Fruit fly (Drosophila melanogaster) S2 (cell line): Measurements from ENCODE around the gene ttm3.

Experiments used
- CG8478 ChIP-seq: fragments of >200 bp; optimal IDR thresholded peaks from 2 replicates; lab custom pipeline; 2018
- CTCF ChIP-seq, 2 experiments: fragments of >200 bp; optimal IDR thresholded peaks; 2 replicates each; lab custom pipeline; 2018

ttm3 gene

DNA sequence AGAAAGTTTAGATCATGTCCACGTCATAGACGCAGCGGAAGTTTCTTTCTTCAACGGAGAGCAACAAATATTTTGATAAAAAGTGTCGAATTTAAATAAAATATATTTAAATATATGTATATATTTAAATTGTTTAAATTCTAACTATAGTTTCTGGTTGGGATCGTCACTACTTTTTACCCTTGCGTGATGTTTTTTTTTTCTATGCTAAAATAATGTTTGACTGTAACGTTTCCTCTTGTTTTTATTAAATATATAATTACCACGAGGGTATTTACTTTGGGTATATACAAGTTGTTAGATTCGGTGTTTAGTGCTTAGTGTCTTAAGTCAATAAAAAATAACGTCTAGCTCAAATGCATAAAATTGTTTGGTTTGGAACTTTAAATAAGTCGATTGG is at the start of gene ttm3:
TSS of gene ttm3 (plus strand) at position 301 of the 400 bp plus-strand sequence.
- TF ChIP-seq CTCF (optimal IDR thresholded peaks at IDR 0.05; lab: Kevin White, UChicago) (no peak), CG8478 (lab: Kevin White, UChicago) (no peak)

DNA sequence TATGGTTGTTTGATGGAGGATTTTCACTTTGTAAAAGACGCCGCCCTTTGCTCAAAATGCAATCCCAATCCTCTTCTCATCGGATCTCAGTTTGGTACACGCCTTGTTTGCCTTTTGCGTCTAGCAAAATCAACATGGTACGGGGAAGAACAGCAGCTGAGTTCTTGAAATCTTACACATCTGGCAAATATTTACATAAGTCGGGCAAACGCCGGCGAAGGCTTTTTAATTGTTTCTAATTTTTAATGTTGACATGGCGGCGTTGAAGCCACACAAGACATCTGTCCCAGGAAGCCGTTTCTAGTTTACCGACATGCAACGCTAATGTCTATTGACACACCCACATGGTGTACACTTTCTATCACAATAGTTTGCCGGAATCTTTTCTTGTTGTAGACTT is 42.6 kb upstream of the ttm3 start:
- TF ChIP-seq CTCF (optimal IDR thresholded peaks at IDR 0.05; lab: Kevin White, UChicago) (no peak), CG8478 (lab: Kevin White, UChicago) (no peak)

DNA sequence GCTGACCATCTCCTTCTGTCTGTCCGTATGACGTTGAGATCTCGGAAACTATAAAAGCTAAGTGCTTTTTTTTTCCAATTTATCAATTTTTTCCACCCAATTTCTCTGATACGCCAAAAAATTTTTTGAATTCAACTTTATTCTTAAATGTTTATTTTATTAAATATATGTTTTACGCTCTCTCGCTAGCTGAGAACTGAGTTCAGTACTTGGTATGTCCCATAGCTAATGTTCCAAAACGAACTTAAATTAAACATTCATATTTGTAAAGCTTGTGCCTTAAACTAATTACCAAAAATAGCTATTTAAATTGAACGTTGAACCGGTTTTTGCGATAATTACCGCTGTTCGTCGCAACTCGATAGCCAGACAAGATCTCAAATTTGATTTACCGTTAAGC is 41.9 kb upstream of the ttm3 start, which contains the start of gene Grl40a:
TSS of gene Grl40a (plus strand) at position 301 of the 400 bp plus-strand sequence.
- TF ChIP-seq CG8478 (lab: Kevin White, UChicago) (no peak), CTCF (optimal IDR thresholded peaks at IDR 0.05; lab: Kevin White, UChicago) (no peak)

DNA sequence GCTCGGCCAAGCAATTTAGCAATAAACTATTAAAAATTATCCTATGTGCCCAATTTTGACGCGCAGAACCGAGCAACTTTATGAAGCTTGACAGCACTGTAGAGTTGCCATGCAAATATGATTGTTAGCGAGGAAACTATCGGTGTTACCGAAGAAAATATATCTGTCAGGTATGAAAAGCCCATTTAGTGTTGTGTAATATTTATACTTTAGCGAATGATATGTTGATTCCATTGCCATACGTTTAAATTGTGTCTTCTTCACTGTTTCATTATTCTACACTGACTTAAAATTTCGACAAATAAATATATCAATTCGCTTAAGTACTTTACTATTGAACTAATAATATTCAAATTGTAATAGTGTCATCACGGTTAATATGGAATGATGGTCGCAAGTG is 35.7 kb upstream of the ttm3 start, which contains the start of gene CG31601:
TSS of gene CG31601 (minus strand) at position 101 of the 400 bp plus-strand sequence.
- TF ChIP-seq CG8478 (lab: Kevin White, UChicago) (no peak), CTCF (optimal IDR thresholded peaks at IDR 0.05; lab: Kevin White, UChicago) (no peak)

DNA sequence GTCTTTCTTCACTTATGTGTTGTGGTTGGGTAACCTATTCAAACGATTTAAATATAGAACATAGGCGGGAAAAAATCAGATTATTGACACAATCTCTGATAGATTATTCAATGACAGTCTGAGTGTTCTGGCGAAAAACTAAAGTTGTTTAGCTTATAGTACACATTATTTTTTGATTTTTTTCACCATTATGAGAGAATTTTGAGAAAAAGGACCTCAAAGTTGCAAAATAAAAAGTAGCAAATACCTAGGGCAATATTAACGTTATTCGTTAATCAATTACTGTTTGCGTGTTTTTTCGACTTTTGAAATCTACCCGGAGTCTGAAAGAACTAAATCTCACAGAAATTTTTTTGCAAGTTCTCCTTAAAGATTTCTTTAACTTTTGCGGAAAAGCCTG is 25.2 kb upstream of the ttm3 start, which contains the start of gene CG34173:
TSS of gene CG34173 (minus strand) at position 101 of the 400 bp plus-strand sequence.
- TF ChIP-seq CTCF (optimal IDR thresholded peaks at IDR 0.05; lab: Kevin White, UChicago) (no peak), CG8478 (lab: Kevin White, UChicago) (no peak)

DNA sequence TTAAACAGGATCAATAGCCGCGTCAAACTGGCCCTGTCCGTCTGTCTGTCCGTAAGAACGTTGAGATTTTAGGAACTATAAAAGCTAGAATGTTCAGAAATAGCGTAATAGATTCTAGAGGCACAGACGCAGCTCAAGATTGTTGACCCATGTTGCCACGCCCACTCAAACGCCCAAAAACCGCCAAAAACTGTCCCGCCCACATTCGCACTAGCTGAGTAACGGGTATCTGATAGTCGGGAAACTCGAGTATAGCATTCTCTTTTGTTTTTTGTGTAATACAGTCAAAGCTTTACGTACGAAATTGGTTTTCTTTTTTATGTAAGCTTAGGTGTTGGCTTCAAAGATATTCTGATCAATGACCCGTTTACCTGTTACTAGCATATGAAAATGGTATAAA is 19.6 kb upstream of the ttm3 start:
- no peak for TF ChIP-seq CG8478 (lab: Kevin White, UChicago)
- no peak for TF ChIP-seq CTCF (optimal IDR thresholded peaks at IDR 0.05; lab: Kevin White, UChicago)

DNA sequence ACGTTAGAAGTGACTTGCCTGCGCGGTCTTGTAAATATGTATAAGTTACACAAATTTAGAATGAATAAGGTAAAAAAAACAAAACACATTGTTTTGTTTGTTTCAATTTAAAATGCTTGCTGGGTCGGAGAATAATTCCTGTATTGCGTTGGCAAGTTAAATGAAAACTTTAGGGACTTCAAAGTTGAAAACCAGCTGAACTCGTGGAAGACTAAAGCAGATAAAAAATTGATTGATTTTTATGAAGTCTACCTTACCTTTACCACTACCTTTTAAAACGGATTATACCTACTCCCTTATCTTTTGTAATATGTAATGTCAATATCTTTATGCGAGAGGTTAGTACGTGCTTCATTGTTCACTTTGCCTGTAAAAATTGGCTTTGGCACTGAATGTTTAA is 14.2 kb upstream of the ttm3 start, which contains the start of gene CG42597:
TSS of gene CG42597 (minus strand) at position 101 of the 400 bp plus-strand sequence.
- TF ChIP-seq CG8478 (lab: Kevin White, UChicago): no peak
- no peak for TF ChIP-seq CTCF (optimal IDR thresholded peaks at IDR 0.05; lab: Kevin White, UChicago)

DNA sequence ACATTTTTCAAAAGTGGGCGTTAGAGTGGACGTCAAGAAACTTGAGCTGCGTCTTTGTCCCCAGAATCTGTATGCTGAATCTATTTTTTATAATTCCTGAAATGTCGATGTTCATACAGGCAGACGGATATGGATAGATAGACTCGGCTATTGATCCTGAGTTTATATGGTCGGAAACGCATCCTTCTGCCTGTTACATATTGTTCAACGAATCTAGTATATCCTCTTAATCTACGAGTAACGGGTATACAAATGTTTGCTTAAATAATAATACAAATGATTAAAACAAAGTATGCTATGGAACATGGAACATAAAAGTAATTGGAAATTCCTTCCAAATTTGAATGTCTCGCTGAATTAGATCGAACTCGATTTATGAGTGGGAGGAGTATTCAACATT is 8.6 kb upstream of the ttm3 start, which contains the start of gene tplus3a:
TSS of gene tplus3a (plus strand) at position 301 of the 400 bp plus-strand sequence.
- TF ChIP-seq CTCF (optimal IDR thresholded peaks at IDR 0.05; lab: Kevin White, UChicago) (no peak), CG8478 (lab: Kevin White, UChicago) (no peak)

DNA sequence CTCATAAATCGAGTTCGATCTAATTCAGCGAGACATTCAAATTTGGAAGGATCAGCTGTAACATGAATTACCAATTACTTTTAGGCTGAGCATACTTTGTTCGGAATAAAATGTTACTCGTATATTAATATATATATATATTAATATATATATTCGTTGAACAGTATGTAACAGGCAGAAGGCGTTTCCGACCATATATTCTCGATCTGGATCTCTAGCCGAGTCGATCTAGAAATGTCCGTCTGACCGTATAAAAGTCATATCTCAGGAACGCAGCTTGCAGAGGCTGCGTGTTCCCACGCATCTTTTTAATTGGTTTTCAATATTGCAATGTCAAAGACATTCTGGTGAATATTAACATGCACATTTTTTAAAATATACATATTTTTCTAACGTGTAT is 24.9 kb downstream of the ttm3 start, which contains the start of gene tplus3b:
TSS of gene tplus3b (minus strand) at position 101 of the 400 bp plus-strand sequence.
- TF ChIP-seq CG8478 (lab: Kevin White, UChicago): no peak
- TF ChIP-seq CTCF (optimal IDR thresholded peaks at IDR 0.05; lab: Kevin White, UChicago): no peak

DNA sequence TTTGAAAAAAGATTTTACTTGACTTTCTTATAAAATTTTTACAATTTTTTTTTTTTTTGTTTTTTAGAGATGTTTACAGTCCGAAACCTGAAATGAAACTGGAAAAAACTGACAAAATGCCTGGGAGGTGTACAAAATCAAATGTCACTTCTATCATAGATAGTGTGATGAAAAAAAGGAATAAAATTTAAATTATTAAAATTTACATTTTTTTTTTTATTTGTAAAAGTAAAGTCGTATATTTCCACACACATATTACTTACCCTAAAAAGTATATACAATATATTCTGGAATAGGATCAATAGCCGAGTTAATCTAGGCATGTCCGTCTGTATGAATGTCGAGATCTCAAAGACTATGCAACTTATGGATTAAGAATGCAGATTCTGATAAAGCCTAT is 26.0 kb downstream of the ttm3 start, which contains the start of gene CG15219:
TSS of gene CG15219 (minus strand) at position 101 of the 400 bp plus-strand sequence.
- TF ChIP-seq CTCF (optimal IDR thresholded peaks at IDR 0.05; lab: Kevin White, UChicago) (no peak), CG8478 (lab: Kevin White, UChicago) (no peak)

DNA sequence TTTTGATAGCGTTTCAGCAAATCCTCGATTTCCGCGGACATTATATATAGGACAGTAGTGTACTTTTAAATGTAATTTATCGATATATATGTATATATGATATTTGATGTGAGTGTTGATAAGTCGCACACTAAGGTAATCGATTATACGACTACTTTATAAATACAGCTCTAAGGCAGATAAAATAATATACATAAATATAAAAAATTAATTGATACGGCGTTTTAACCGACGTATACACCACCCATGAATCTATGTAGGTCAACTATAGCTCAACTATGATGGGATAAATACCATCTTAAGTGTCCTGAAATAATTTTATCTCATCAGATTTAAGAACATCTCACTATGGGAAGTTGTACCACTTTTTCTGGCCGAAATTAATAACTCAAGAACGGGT is 27.8 kb downstream of the ttm3 start, which contains the start of gene CG10834:
TSS of gene CG10834 (minus strand) at position 101 of the 400 bp plus-strand sequence.
- TF ChIP-seq CG8478 (lab: Kevin White, UChicago) (no peak), CTCF (optimal IDR thresholded peaks at IDR 0.05; lab: Kevin White, UChicago) (no peak)

DNA sequence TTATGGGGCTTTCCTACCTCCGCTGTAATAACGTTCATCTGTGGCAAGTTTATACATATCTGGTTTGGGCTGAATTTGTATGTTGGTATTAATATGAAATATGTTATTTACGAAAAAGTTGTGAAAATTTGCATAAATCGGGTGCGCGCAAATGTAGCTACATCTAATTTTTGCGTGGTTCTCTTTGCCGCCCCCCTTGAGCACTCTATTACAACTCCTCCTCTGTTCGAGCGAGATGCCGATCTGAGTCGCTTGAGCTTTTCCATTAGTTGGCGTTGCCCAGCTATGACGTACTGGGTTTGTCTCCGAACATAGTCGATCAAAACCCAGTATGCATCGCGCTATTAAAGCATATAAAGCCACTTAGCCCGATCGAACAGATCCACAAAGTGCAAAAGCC is 29.2 kb downstream of the ttm3 start, which contains the start of gene CG6675:
TSS of gene CG6675 (plus strand) at position 301 of the 400 bp plus-strand sequence.
- TF ChIP-seq CTCF (optimal IDR thresholded peaks at IDR 0.05; lab: Kevin White, UChicago): no peak
- no peak for TF ChIP-seq CG8478 (lab: Kevin White, UChicago)

DNA sequence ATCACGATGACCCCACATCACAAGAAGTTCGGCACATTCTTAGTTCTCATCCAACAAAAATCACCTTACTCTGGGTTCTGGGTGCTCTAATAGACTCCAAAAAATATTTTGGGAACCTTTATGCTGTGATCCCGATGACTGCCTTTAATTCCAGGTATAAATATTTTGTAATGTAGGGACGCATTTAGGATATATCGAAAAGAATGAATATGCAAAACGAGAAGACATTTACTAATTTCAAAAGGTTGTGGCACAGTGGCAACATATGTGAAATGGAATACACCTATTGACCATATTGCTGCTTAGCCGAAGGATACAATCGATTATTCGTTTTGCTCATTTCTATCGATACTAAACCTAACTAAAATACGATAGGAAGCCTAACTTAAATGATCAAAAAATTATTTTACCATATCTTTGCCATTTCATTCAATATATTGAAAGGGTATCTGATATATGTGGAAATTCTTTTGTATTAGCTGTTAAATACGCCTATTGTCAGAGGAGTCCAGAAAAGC is 41.5 kb downstream of the ttm3 start, which contains the start of gene CG3651:
TSS of gene CG3651 (plus strand) at position 468 of the 518 bp plus-strand sequence.
- TF ChIP-seq CG8478 (lab: Kevin White, UChicago) (no peak), CTCF (optimal IDR thresholded peaks at IDR 0.05; lab: Kevin White, UChicago) (no peak)

DNA sequence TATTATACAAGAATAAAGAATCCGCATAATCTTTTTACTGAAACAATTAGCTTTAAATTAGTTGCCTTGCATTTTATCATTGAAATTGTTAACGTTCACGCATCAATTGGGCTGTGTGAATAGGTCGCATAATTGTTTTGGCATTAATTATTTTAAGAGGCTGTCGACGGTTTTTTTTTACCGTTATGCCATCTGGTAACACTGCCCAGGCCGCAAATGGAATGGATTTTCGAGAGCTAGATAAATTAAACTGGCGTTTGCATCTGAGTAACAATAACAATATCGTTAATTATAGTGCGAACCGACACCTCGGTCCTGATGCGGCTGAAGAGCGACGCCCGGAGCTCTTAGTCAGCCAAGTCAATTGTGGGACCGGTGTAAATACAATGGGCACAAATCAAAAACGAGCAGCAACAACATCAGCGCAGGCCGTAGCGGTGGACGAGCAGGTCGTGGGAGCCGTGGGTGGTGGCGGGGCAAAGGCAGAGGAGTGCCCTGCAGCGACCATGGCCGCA is 42.3 kb downstream of the ttm3 start:
- TF ChIP-seq CTCF (optimal IDR thresholded peaks at IDR 0.05; lab: Kevin White, UChicago): no peak
- no peak for TF ChIP-seq CG8478 (lab: Kevin White, UChicago)

DNA sequence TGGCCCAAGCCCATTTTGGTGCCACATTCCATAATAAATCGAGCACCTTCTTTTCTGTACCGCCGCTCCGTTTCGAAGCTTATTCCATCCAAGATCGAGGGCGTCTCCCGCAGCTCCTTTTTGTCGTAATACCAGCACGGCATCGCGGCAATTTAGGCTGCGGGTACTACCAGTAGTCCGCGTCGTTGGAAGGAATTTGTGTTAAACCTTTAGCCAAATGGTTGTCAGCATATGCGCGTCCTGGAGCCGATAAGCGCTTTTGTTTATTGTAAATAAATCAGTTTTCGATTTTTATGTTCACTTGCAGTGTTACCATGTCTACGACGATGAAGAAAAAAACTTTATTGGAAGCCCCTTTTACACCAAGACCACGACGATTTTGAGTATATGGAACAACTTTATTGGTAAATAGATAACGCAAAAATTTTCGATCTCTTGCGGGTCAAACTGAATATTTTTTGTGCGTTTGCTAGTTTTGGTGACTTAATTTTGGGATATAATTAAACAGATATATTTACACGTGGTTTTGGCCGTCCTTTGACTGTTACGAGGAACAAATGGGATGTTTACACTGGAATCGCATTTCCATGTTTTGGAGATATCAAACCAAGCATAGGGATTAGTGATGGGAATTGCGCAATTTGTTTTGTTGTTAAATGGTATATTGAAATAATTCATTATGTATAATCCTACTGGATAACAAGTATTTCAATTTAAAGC is 50.3 kb downstream of the ttm3 start, which contains the start of gene CycK:
TSS of gene CycK (minus strand) at position 562 of the 720 bp plus-strand sequence.
- TF ChIP-seq CG8478 (lab: Kevin White, UChicago): no peak
- TF ChIP-seq CTCF (optimal IDR thresholded peaks at IDR 0.05; lab: Kevin White, UChicago): no peak
